Worm (Caenorhabditis elegans) whole organism, L1 larva: Measurements from ENCODE around the gene chca-1.

Experiments used
- C04F5.9 ChIP-seq: sonication (generic microtip); optimal IDR thresholded peaks from 2 replicates; lab custom pipeline; 2016; ENCODE audit warnings: missing genetic modification characterization, missing compliant biosample characterization
- F16B12.6 ChIP-seq: fragments of 150-350 bp; optimal IDR thresholded peaks from 2 replicates; lab custom pipeline; 2014; ENCODE audit warnings: missing biosample characterization, missing genetic modification characterization
- aha-1 ChIP-seq: fragments of 150-350 bp; optimal IDR thresholded peaks from 2 replicates; lab custom pipeline; 2014; ENCODE audit warnings: missing biosample characterization, missing genetic modification characterization
- blmp-1 ChIP-seq: fragments of 150-350 bp; optimal IDR thresholded peaks from 2 replicates; lab custom pipeline; 2014; ENCODE audit warnings: missing biosample characterization, missing genetic modification characterization
- ceh-82 ChIP-seq, 3 experiments: fragments of 150-350 bp in 1 of 3; sonication (generic microtip) in 2 of 3; optimal IDR thresholded peaks; 2 replicates each; lab custom pipeline; 2014 to 2017; ENCODE audit warnings: missing biosample characterization in 3 of 3, missing genetic modification characterization in 3 of 3
- ces-1 ChIP-seq: fragments of 150-350 bp; optimal IDR thresholded peaks from 2 replicates; lab custom pipeline; 2014; ENCODE audit warnings: missing biosample characterization, missing genetic modification reagents, missing genetic modification characterization
- dpl-1 ChIP-seq, 3 experiments: fragments of 150-350 bp in 2 of 3; sonication (generic microtip) in 1 of 3; optimal IDR thresholded peaks; 2 replicates each; lab custom pipeline; 2014 to 2017; ENCODE audit warnings: missing biosample characterization in 3 of 3, missing genetic modification characterization in 3 of 3, missing genetic modification reagents in 3 of 3
- efl-1 ChIP-seq, 4 experiments: fragments of 150-350 bp; optimal IDR thresholded peaks in 3 of 4; peaks in 1 of 4; 1 replicate in 1 of 4; 2 replicates in 3 of 4; lab custom pipeline; 2014; ENCODE audit warnings: missing biosample characterization in 2 of 4, missing genetic modification characterization in 2 of 4, missing genetic modification reagents in 2 of 4
- efl-3 ChIP-seq: fragments of 200-800 bp; sonication (Bioruptor generic); optimal IDR thresholded peaks from 2 replicates; lab custom pipeline; 2018; ENCODE audit warnings: mild to moderate bottlenecking, missing genetic modification characterization, missing compliant biosample characterization
- egl-27 ChIP-seq, 2 experiments: fragments of 150-350 bp in 1 of 2; sonication (generic microtip); optimal IDR thresholded peaks; 3 replicates each; lab custom pipeline; 2017 to 2018; ENCODE audit warnings: missing biosample characterization in 2 of 2, missing genetic modification characterization in 2 of 2, missing genetic modification reagents in 2 of 2
- elt-2 ChIP-seq: sonication (generic microtip); optimal IDR thresholded peaks from 2 replicates; lab custom pipeline; 2016; ENCODE audit warnings: missing genetic modification characterization, mild to moderate bottlenecking, inconsistent platforms, missing compliant biosample characterization, missing genetic modification reagents
- fkh-10 ChIP-seq: sonication (generic microtip); optimal IDR thresholded peaks from 2 replicates; lab custom pipeline; 2017; ENCODE audit warnings: missing biosample characterization, missing genetic modification reagents, missing genetic modification characterization
- hlh-4 ChIP-seq: sonication (generic microtip); optimal IDR thresholded peaks from 2 replicates; lab custom pipeline; 2016; ENCODE audit warnings: mild to moderate bottlenecking, missing genetic modification characterization, missing compliant biosample characterization
- irx-1 ChIP-seq: sonication (generic microtip); optimal IDR thresholded peaks from 2 replicates; lab custom pipeline; 2016; ENCODE audit warnings: missing genetic modification characterization, missing compliant biosample characterization
- lin-13 ChIP-seq: fragments of 150-350 bp; optimal IDR thresholded peaks from 2 replicates; lab custom pipeline; 2014; ENCODE audit warnings: missing biosample characterization, missing genetic modification reagents, missing genetic modification characterization
- lin-14 ChIP-seq: fragments of 200-800 bp; sonication (Bioruptor generic); optimal IDR thresholded peaks from 2 replicates; lab custom pipeline; 2018; ENCODE audit warnings: mild to moderate bottlenecking, missing genetic modification characterization, moderate library complexity, missing compliant biosample characterization
- lin-15B ChIP-seq: fragments of 150-350 bp; sonication (generic microtip); optimal IDR thresholded peaks from 3 replicates; lab custom pipeline; 2014; ENCODE audit warnings: missing biosample characterization, missing genetic modification characterization
- lin-35 ChIP-seq, 2 experiments: fragments of 150-350 bp; optimal IDR thresholded peaks; 2 replicates each; lab custom pipeline; 2014; ENCODE audit warnings: missing biosample characterization in 2 of 2, missing genetic modification characterization in 2 of 2, missing genetic modification reagents in 2 of 2
- lsy-2 ChIP-seq, 2 experiments: fragments of 150-350 bp; optimal IDR thresholded peaks; 2 replicates each; lab custom pipeline; 2014; ENCODE audit warnings: missing biosample characterization in 2 of 2, missing genetic modification characterization in 2 of 2
- mef-2 ChIP-seq: fragments of 150-350 bp; optimal IDR thresholded peaks from 2 replicates; lab custom pipeline; 2014; ENCODE audit warnings: missing biosample characterization, missing genetic modification characterization
- mep-1 ChIP-seq: fragments of 150-350 bp; optimal IDR thresholded peaks from 2 replicates; lab custom pipeline; 2014; ENCODE audit warnings: missing biosample characterization, missing genetic modification characterization
- nhr-20 ChIP-seq: sonication (generic microtip); optimal IDR thresholded peaks from 2 replicates; lab custom pipeline; 2016; ENCODE audit warnings: mild to moderate bottlenecking, missing genetic modification characterization, missing compliant biosample characterization
- nhr-28 ChIP-seq: fragments of 150-350 bp; optimal IDR thresholded peaks from 2 replicates; lab custom pipeline; 2014; ENCODE audit warnings: missing biosample characterization, missing genetic modification characterization
- nhr-47 ChIP-seq: sonication (generic microtip); optimal IDR thresholded peaks from 2 replicates; lab custom pipeline; 2016; ENCODE audit warnings: mild to moderate bottlenecking, missing genetic modification characterization, moderate library complexity, missing compliant biosample characterization
- nhr-71 ChIP-seq: sonication (generic microtip); optimal IDR thresholded peaks from 2 replicates; lab custom pipeline; 2016; ENCODE audit warnings: mild to moderate bottlenecking, missing genetic modification characterization, moderate library complexity, missing compliant biosample characterization
- nhr-77 ChIP-seq: fragments of 150-350 bp; optimal IDR thresholded peaks from 2 replicates; lab custom pipeline; 2014; ENCODE audit warnings: missing biosample characterization, missing genetic modification characterization
- nhr-84 ChIP-seq: sonication (generic microtip); optimal IDR thresholded peaks from 2 replicates; lab custom pipeline; 2017; ENCODE audit warnings: missing biosample characterization, missing genetic modification characterization
- nhr-85 ChIP-seq: sonication (generic microtip); peaks from one replicate; lab custom pipeline; 2016; ENCODE audit warnings: missing genetic modification characterization, inconsistent platforms, missing compliant biosample characterization
- nhr-90 ChIP-seq: sonication (generic microtip); optimal IDR thresholded peaks from 2 replicates; lab custom pipeline; 2016; ENCODE audit warnings: mild to moderate bottlenecking, missing genetic modification characterization, missing compliant biosample characterization; ENCODE audit not compliant: poor library complexity
- pag-3 ChIP-seq: sonication (generic microtip); optimal IDR thresholded peaks from 2 replicates; lab custom pipeline; 2017; ENCODE audit warnings: missing genetic modification characterization, mild to moderate bottlenecking, missing compliant biosample characterization, antibody characterized with exemption, borderline replicate concordance; ENCODE audit not compliant: insufficient read depth
- rnt-1 ChIP-seq: sonication (generic microtip); optimal IDR thresholded peaks from 2 replicates; lab custom pipeline; 2016; ENCODE audit warnings: mild to moderate bottlenecking, missing genetic modification characterization, moderate library complexity, missing compliant biosample characterization
- snu-23 ChIP-seq: sonication (generic microtip); optimal IDR thresholded peaks from 2 replicates; lab custom pipeline; 2016; ENCODE audit warnings: missing genetic modification characterization, missing compliant biosample characterization
- vab-15 ChIP-seq: sonication (generic microtip); optimal IDR thresholded peaks from 2 replicates; lab custom pipeline; 2017; ENCODE audit warnings: missing genotype, mild to moderate bottlenecking, missing genetic modification characterization, missing compliant biosample characterization
- xbp-1 ChIP-seq: sonication (generic microtip); optimal IDR thresholded peaks from 2 replicates; lab custom pipeline; 2016; ENCODE audit warnings: missing genetic modification characterization, missing compliant biosample characterization
- zag-1 ChIP-seq: fragments of 150-350 bp; optimal IDR thresholded peaks from 2 replicates; lab custom pipeline; 2014; ENCODE audit warnings: missing biosample characterization, missing genetic modification characterization
- zip-4 ChIP-seq: fragments of 200-800 bp; sonication (Bioruptor generic); optimal IDR thresholded peaks from 2 replicates; lab custom pipeline; 2018; ENCODE audit warnings: mild to moderate bottlenecking, missing genetic modification characterization, moderate library complexity, missing compliant biosample characterization
- ztf-4 ChIP-seq: fragments of 150-350 bp; optimal IDR thresholded peaks from 2 replicates; lab custom pipeline; 2014; ENCODE audit warnings: missing biosample characterization, missing genetic modification characterization

Gene chca-1

ce11 chrIV:9614060-9614459, 37.1 kb upstream of the chca-1 start:
- TF ChIP-seq vab-15 (tag; lab: Kevin White, UChicago) = no peak
- peak; percentile 3 for TF ChIP-seq blmp-1

ce11 chrIV:9614695-9615094, 36.5 kb upstream of the chca-1 start, which contains the start of gene elt-1:
elt-1 (plus strand) TSS chrIV:9614995.
- TF ChIP-seq nhr-85 (tag; lab: Kevin White, UChicago) (no peak), zag-1 (tag; lab: Kevin White, UChicago) (no peak), ztf-4 (tag; lab: Kevin White, UChicago) (no peak), xbp-1 (tag; lab: Kevin White, UChicago) (no peak), snu-23 (GFP tag; lab: Kevin White, UChicago) (no peak), nhr-47 (no peak), lin-15B (no peak), hlh-4 (no peak), dpl-1 (GFP tag; optimal IDR thresholded peaks at IDR 0.05; lab: Kevin White, UChicago) (no peak), C04F5.9 (tag; lab: Kevin White, UChicago) (no peak), nhr-28 (tag; lab: Kevin White, UChicago) (no peak), ceh-82 (tag; optimal IDR thresholded peaks at IDR 0.05; lab: Kevin White, UChicago) (no peak), nhr-90 (no peak), fkh-10 (GFP tag; lab: Kevin White, UChicago) (no peak), ces-1 (GFP tag; lab: Kevin White, UChicago) (no peak), elt-2 (tag; lab: Kevin White, UChicago) (no peak), F16B12.6 (tag; lab: Kevin White, UChicago) (no peak)
- TF ChIP-seq, all 84 proteins: peak for 0

- peak; percentile 76 for TF ChIP-seq efl-3 (GFP tag; lab: Kevin White, UChicago)
- TF ChIP-seq ces-1 (GFP tag; lab: Kevin White, UChicago) = no peak
- peak; percentile 22 for TF ChIP-seq blmp-1
- peak; percentile 97 for TF ChIP-seq nhr-85 (tag; lab: Kevin White, UChicago)
- peak; percentile 69 for TF ChIP-seq lin-14 (GFP tag; lab: Kevin White, UChicago)
- TF ChIP-seq lin-35 (GFP tag; optimal IDR thresholded peaks at IDR 0.05; lab: Kevin White, UChicago) = no peak
- peak; percentile 41 for TF ChIP-seq nhr-20 (tag; lab: Kevin White, UChicago)
- no peak for TF ChIP-seq mef-2 (tag; lab: Kevin White, UChicago)
- TF ChIP-seq egl-27 (tag; optimal IDR thresholded peaks at IDR 0.05; lab: Kevin White, UChicago) = peak in 1 of 2 experiments; percentile 17
- peak; percentile 70 for TF ChIP-seq rnt-1 (tag; lab: Kevin White, UChicago)
- peak; percentile 16 for TF ChIP-seq nhr-47
- TF ChIP-seq irx-1 = peak; percentile 39
- TF ChIP-seq nhr-71 = peak; percentile 46
- TF ChIP-seq lin-13 = no peak
- peak in 1 of 2 experiments; percentile 28 for TF ChIP-seq lsy-2 (tag; optimal IDR thresholded peaks at IDR 0.05; lab: Kevin White, UChicago)
- TF ChIP-seq pag-3 (tag; lab: Kevin White, UChicago) = no peak
These were observed 35.7 kb upstream of the chca-1 start for ce11 chrIV:9615511-9615910.

ce11 chrIV:9617358-9617757, 33.8 kb upstream of the chca-1 start:
- TF ChIP-seq aha-1 = no peak
- TF ChIP-seq ztf-4 (tag; lab: Kevin White, UChicago) = no peak
- TF ChIP-seq lin-14 (GFP tag; lab: Kevin White, UChicago) = peak; percentile 43
- peak; percentile 30 for TF ChIP-seq rnt-1 (tag; lab: Kevin White, UChicago)
- no peak for TF ChIP-seq nhr-84 (tag; lab: Kevin White, UChicago)
- peak; percentile 48 for TF ChIP-seq nhr-85 (tag; lab: Kevin White, UChicago)
- no peak for TF ChIP-seq irx-1
- peak; percentile 25 for TF ChIP-seq blmp-1
- peak; percentile 27 for TF ChIP-seq mep-1 (tag; lab: Kevin White, UChicago)

ce11 chrIV:9618015-9618414, 33.2 kb upstream of the chca-1 start:
- no peak for TF ChIP-seq irx-1
- no peak for TF ChIP-seq nhr-77 (tag; lab: Kevin White, UChicago)
- no peak for TF ChIP-seq zip-4 (GFP tag; lab: Kevin White, UChicago)
- TF ChIP-seq snu-23 (GFP tag; lab: Kevin White, UChicago) = peak; percentile 10
- TF ChIP-seq rnt-1 (tag; lab: Kevin White, UChicago) = peak; percentile 33
- TF ChIP-seq nhr-85 (tag; lab: Kevin White, UChicago) = peak; percentile 91
- peak in 1 of 2 experiments; percentile 55 for TF ChIP-seq lsy-2 (tag; optimal IDR thresholded peaks at IDR 0.05; lab: Kevin White, UChicago)
- TF ChIP-seq nhr-20 (tag; lab: Kevin White, UChicago) = peak; percentile 19
- peak; percentile 44 for TF ChIP-seq lin-14 (GFP tag; lab: Kevin White, UChicago)
- no peak for TF ChIP-seq efl-1 (optimal IDR thresholded peaks at IDR 0.05; lab: Kevin White, UChicago)
- peak in 1 of 2 experiments; percentile 31 for TF ChIP-seq efl-1 (GFP tag; optimal IDR thresholded peaks at IDR 0.05 in 1 of 2; lab: Kevin White, UChicago)
- TF ChIP-seq nhr-71 = no peak
- TF ChIP-seq blmp-1 = peak; percentile 70
